Fruit fly (Drosophila melanogaster): ENCODE data around the gene tho2.

Gene tho2

dm6 chr2L:2189100-2189499, 44.1 kb upstream of the tho2 start:
- peak; percentile 53 for TF ChIP-seq Hr4 (GFP tag; optimal IDR thresholded peaks at IDR 0.05)
- TF ChIP-seq CG15336 (GFP tag; IDR thresholded peaks at IDR 0.05) = peak; percentile 61; the same call in 1 of the 2 replicates
- peak; percentile 42 for TF ChIP-seq CG4318 (GFP tag; optimal IDR thresholded peaks at IDR 0.05)
- TF ChIP-seq CG6808 (GFP tag; optimal IDR thresholded peaks at IDR 0.05) = no peak
- peak; percentile 90 for TF ChIP-seq Met (GFP tag; optimal IDR thresholded peaks at IDR 0.05)
- TF ChIP-seq eg (GFP tag; IDR thresholded peaks at IDR 0.05) = peak; percentile 66
- TF ChIP-seq CG6163 (GFP tag; IDR thresholded peaks at IDR 0.05) = peak; percentile 80
- peak; percentile 51 for TF ChIP-seq dac (GFP tag; optimal IDR thresholded peaks at IDR 0.05)
- TF ChIP-seq Gug (GFP tag; IDR thresholded peaks at IDR 0.05) = no peak
- TF ChIP-seq CG8119 (GFP tag; IDR thresholded peaks at IDR 0.05) = peak; percentile 73
- TF ChIP-seq CG7368 (GFP tag; optimal IDR thresholded peaks at IDR 0.05) = peak; percentile 51
- TF ChIP-seq CG8632 (GFP tag; optimal IDR thresholded peaks at IDR 0.05) = peak; percentile 56
- TF ChIP-seq svp (GFP tag) = peak; percentile 92
- no peak for TF ChIP-seq Hr38 (GFP tag; optimal IDR thresholded peaks at IDR 0.05)
- TF ChIP-seq CG3919 (GFP tag; optimal IDR thresholded peaks at IDR 0.05) = peak; percentile 81
- TF ChIP-seq Sox15 (GFP tag; optimal IDR thresholded peaks at IDR 0.05) = peak; percentile 63
- peak; percentile 37 for TF ChIP-seq CG1621 (tag; optimal IDR thresholded peaks at IDR 0.05)
- peak; percentile 68 for TF ChIP-seq CG6854 (GFP tag; optimal IDR thresholded peaks at IDR 0.05)
- peak; percentile 12 to 35 for TF ChIP-seq salr (GFP tag; optimal IDR thresholded peaks at IDR 0.05)
- no peak for TF ChIP-seq fd85E (GFP tag; optimal IDR thresholded peaks at IDR 0.05)
- peak; percentile 68 for TF ChIP-seq CG6276 (GFP tag; optimal IDR thresholded peaks at IDR 0.05)
- TF ChIP-seq OdsH (GFP tag; optimal IDR thresholded peaks at IDR 0.05) = peak; percentile 73
- TF ChIP-seq Eip93F (GFP tag; optimal IDR thresholded peaks at IDR 0.05) = peak; percentile 35
- peak; percentile 45 for TF ChIP-seq Ets96B (tag; optimal IDR thresholded peaks at IDR 0.05)
- peak; percentile 68 for TF ChIP-seq CG10631 (GFP tag; optimal IDR thresholded peaks at IDR 0.05)
- TF ChIP-seq vri (GFP tag; optimal IDR thresholded peaks at IDR 0.05) = peak; percentile 60
- TF ChIP-seq CG11762 (GFP tag; optimal IDR thresholded peaks at IDR 0.05; ENCODE audit: insufficient read depth) = peak; percentile 46
- TF ChIP-seq fkh (GFP tag; optimal IDR thresholded peaks at IDR 0.05) = no peak
- peak; percentile 78 for TF ChIP-seq CG6792 (GFP tag; optimal IDR thresholded peaks at IDR 0.05)
- peak; percentile 64 for TF ChIP-seq Blimp-1 (GFP tag; optimal IDR thresholded peaks at IDR 0.05)
- peak; percentile 86 for TF ChIP-seq Eip78C (GFP tag)
- peak; percentile 76 for TF ChIP-seq CG32006 (GFP tag; optimal IDR thresholded peaks at IDR 0.05)
- TF ChIP-seq fd59A (GFP tag; optimal IDR thresholded peaks at IDR 0.05) = no peak
- peak; percentile 75 for TF ChIP-seq Ets21C (GFP tag; optimal IDR thresholded peaks at IDR 0.05)
- TF ChIP-seq CG11902 (GFP tag; optimal IDR thresholded peaks at IDR 0.05) = peak; percentile 66
- TF ChIP-seq Sox14 (GFP tag; optimal IDR thresholded peaks at IDR 0.05) = peak; percentile 81
- no peak for TF ChIP-seq ss (GFP tag; optimal IDR thresholded peaks at IDR 0.05)
- peak; percentile 13 for TF ChIP-seq CG3032 (tag; optimal IDR thresholded peaks at IDR 0.05)
- peak; percentile 43 for TF ChIP-seq Lpt (GFP tag; optimal IDR thresholded peaks at IDR 0.05)
- TF ChIP-seq dsx (GFP tag; optimal IDR thresholded peaks at IDR 0.05; ENCODE audit: poor library complexity, severe bottlenecking) = peak; percentile 35
- TF ChIP-seq cyc (GFP tag; optimal IDR thresholded peaks at IDR 0.05) = peak; percentile 91
- peak; percentile 88 for TF ChIP-seq esn (GFP tag; optimal IDR thresholded peaks at IDR 0.05)
- no peak for TF ChIP-seq CG9139 (GFP tag; optimal IDR thresholded peaks at IDR 0.05)
- peak; percentile 69 for TF ChIP-seq net (GFP tag; optimal IDR thresholded peaks at IDR 0.05)
- peak; percentile 77 for TF ChIP-seq achi (GFP tag; optimal IDR thresholded peaks at IDR 0.05)
- peak; percentile 84 for TF ChIP-seq Smox (GFP tag; optimal IDR thresholded peaks at IDR 0.05)
- peak; percentile 56 for TF ChIP-seq CG34406 (GFP tag; optimal IDR thresholded peaks at IDR 0.05)
- peak; percentile 74 for TF ChIP-seq Eip75B (GFP tag; optimal IDR thresholded peaks at IDR 0.05)
- peak; percentile 76 for TF ChIP-seq acj6 (GFP tag; optimal IDR thresholded peaks at IDR 0.05)
- 0 out of 2 replicates have a peak, but pooled peaks have one; percentile 19 for TF ChIP-seq CG11294 (GFP tag; IDR thresholded peaks at IDR 0.05)
- TF ChIP-seq CG31627 (GFP tag; optimal IDR thresholded peaks at IDR 0.05) = peak; percentile 90
- TF ChIP-seq lz (GFP tag; optimal IDR thresholded peaks at IDR 0.05) = peak; percentile 88

All from whole organism, prepupa.